Worm (Caenorhabditis elegans): ENCODE measurements around the gene mak-1.

The mak-1 gene

ce11 chrII:8751042-8751441 is 7.2 kb downstream of the mak-1 start:
- no peak for TF ChIP-seq let-607 (tag; optimal IDR thresholded peaks at IDR 0.05)
- no peak for TF ChIP-seq madf-3 (GFP tag; IDR thresholded peaks at IDR 0.05)
- TF ChIP-seq Y67H2A.10 (GFP tag; conservative IDR thresholded peaks at IDR 0.05), result no peak
- no peak for TF ChIP-seq unc-62 (GFP tag; optimal IDR thresholded peaks at IDR 0.05)
- TF ChIP-seq cebp-1 (GFP tag; IDR thresholded peaks at IDR 0.05), result no peak
- TF ChIP-seq cebp-1 (tag; optimal IDR thresholded peaks at IDR 0.05), result no peak

- TF ChIP-seq atf-7 (tag; optimal IDR thresholded peaks at IDR 0.05) (no peak), lin-35 (GFP tag; optimal IDR thresholded peaks at IDR 0.05) (no peak), T07F8.4 (tag; optimal IDR thresholded peaks at IDR 0.05) (no peak), F37B4.10 (GFP tag; IDR thresholded peaks at IDR 0.05) (no peak), F49E8.2 (tag; optimal IDR thresholded peaks at IDR 0.05; ENCODE audit: insufficient read depth) (no peak), mes-4 (tag; optimal IDR thresholded peaks at IDR 0.05) (no peak), bed-1 (GFP tag; IDR thresholded peaks at IDR 0.05) (no peak), ceh-91 (GFP tag; IDR thresholded peaks at IDR 0.05) (no peak), ztf-25 (GFP tag; IDR thresholded peaks at IDR 0.05) (no peak), Y79H2A.3 (GFP tag; conservative IDR thresholded peaks at IDR 0.05) (no peak), lir-1 (GFP tag; conservative IDR thresholded peaks at IDR 0.05) (no peak), F57C9.4 (tag; optimal IDR thresholded peaks at IDR 0.05) (no peak), ceh-79 (tag; optimal IDR thresholded peaks at IDR 0.05) (no peak), pbrm-1 (GFP tag; IDR thresholded peaks at IDR 0.05) (no peak), lin-40 (tag; optimal IDR thresholded peaks at IDR 0.05) (no peak), fkh-3 (tag; optimal IDR thresholded peaks at IDR 0.05) (no peak), Y67H2A.10 (GFP tag; conservative IDR thresholded peaks at IDR 0.05) (no peak), ztf-26 (tag; optimal IDR thresholded peaks at IDR 0.05) (no peak)
Observed at ce11 chrII:8751686-8752085, 7.8 kb downstream of the mak-1 start, which contains the start of gene atf-2. Gene atf-2, plus strand, starts transcription at chrII:8751986.

ce11 chrII:8755270-8755669 is 11.4 kb downstream of the mak-1 start, which contains the start of gene K08F8.7:
Gene K08F8.7, minus strand, starts transcription at chrII:8755370.
- no peak for TF ChIP-seq lir-1 (GFP tag; conservative IDR thresholded peaks at IDR 0.05)
- TF ChIP-seq ets-4 (GFP tag; optimal IDR thresholded peaks at IDR 0.05), result no peak
- no peak for TF ChIP-seq rcor-1 (GFP tag; IDR thresholded peaks at IDR 0.05)
- TF ChIP-seq hrde-1 (tag; optimal IDR thresholded peaks at IDR 0.05; ENCODE audit: borderline replicate concordance), result no peak
- no peak for TF ChIP-seq F33H1.4 (GFP tag; IDR thresholded peaks at IDR 0.05)

- TF ChIP-seq dpff-1 (tag; optimal IDR thresholded peaks at IDR 0.05) (no peak), hmg-20 (GFP tag; IDR thresholded peaks at IDR 0.05) (no peak), ceh-91 (GFP tag; IDR thresholded peaks at IDR 0.05) (no peak), nfya-2 (GFP tag; IDR thresholded peaks at IDR 0.05) (no peak), nhr-80 (tag; optimal IDR thresholded peaks at IDR 0.05) (no peak), attf-3 (GFP tag; conservative IDR thresholded peaks at IDR 0.05) (no peak), attf-6 (GFP tag; IDR thresholded peaks at IDR 0.05) (no peak), cebp-2 (GFP tag; IDR thresholded peaks at IDR 0.05) (no peak), lsl-1 (GFP tag; optimal IDR thresholded peaks at IDR 0.05) (no peak), hlh-12 (tag; optimal IDR thresholded peaks at IDR 0.05) (no peak)
Observed at ce11 chrII:8759493-8759892, 15.6 kb downstream of the mak-1 start, which contains the start of gene fut-1. Gene fut-1, minus strand, starts transcription at chrII:8759593.
